Fruit fly (Drosophila melanogaster) whole organism, embryonic: ENCODE results near the gene CG13113.

Experiments
- Awh ChIP-seq: fragments of 200-800 bp; sonication (Bioruptor generic); IDR thresholded peaks from 2 replicates; pipeline ENCODE4, ENCODE4 v1.3.6; 2022; ENCODE audit warnings: missing biosample characterization, missing genetic modification characterization
- CG10654 ChIP-seq: fragments of 200-800 bp; sonication (Bioruptor generic); optimal IDR thresholded peaks from 2 replicates; lab custom pipeline; 2016; ENCODE audit warnings: missing biosample characterization, missing genetic modification characterization
- CG11696 ChIP-seq: fragments of 200-800 bp; sonication (Bioruptor generic); IDR thresholded peaks from 2 replicates; pipeline ENCODE4 v1.3.6; 2022; ENCODE audit warnings: missing biosample characterization, missing genetic modification characterization
- CG12155 ChIP-seq: fragments of 200-800 bp; sonication (Bioruptor generic); optimal IDR thresholded peaks from 3 replicates; lab custom pipeline; 2016; ENCODE audit warnings: missing biosample characterization, missing genetic modification characterization
- CG12299 ChIP-seq: fragments of 200-800 bp; sonication (Bioruptor generic); optimal IDR thresholded peaks from 2 replicates; lab custom pipeline; 2018; ENCODE audit warnings: missing biosample characterization, mild to moderate bottlenecking, missing genetic modification characterization
- CG13775 ChIP-seq: fragments of 200-800 bp; sonication (Bioruptor generic); optimal IDR thresholded peaks from 3 replicates; lab custom pipeline; 2017; ENCODE audit warnings: missing biosample characterization, mild to moderate bottlenecking, missing genetic modification characterization
- CG14014 ChIP-seq: fragments of 200-800 bp; sonication (Bioruptor generic); IDR thresholded peaks from 2 replicates; pipeline ENCODE4 v1.3.6; 2022; ENCODE audit warnings: missing biosample characterization, missing genetic modification characterization
- CG14965 ChIP-seq: fragments of 200-800 bp; sonication (Bioruptor generic); optimal IDR thresholded peaks from 2 replicates; lab custom pipeline; 2016; ENCODE audit warnings: missing biosample characterization, missing genetic modification characterization, borderline replicate concordance
- CG2202 ChIP-seq: fragments of 200-800 bp; sonication (Bioruptor generic); optimal IDR thresholded peaks from 2 replicates; lab custom pipeline; 2018; ENCODE audit warnings: missing biosample characterization, mild to moderate bottlenecking, missing genetic modification characterization
- CG3163 ChIP-seq: fragments of 200-800 bp; sonication (Bioruptor generic); optimal IDR thresholded peaks from 3 replicates; lab custom pipeline; 2016; ENCODE audit warnings: missing biosample characterization, missing genetic modification characterization
- CG3407 ChIP-seq: fragments of 200-800 bp; sonication (Bioruptor generic); optimal IDR thresholded peaks from 2 replicates; lab custom pipeline; 2018; ENCODE audit warnings: missing biosample characterization, mild to moderate bottlenecking, missing genetic modification characterization
- CG3726 ChIP-seq: fragments of 200-800 bp; sonication (Bioruptor generic); IDR thresholded peaks from 3 replicates; pipeline ENCODE4, ENCODE4 v1.3.6; 2022; ENCODE audit warnings: missing biosample characterization, missing genetic modification characterization
- CG6683 ChIP-seq: fragments of 200-800 bp; sonication (Bioruptor generic); optimal IDR thresholded peaks from 2 replicates; lab custom pipeline; 2017; ENCODE audit warnings: missing biosample characterization, mild to moderate bottlenecking, missing genetic modification characterization, missing genetic modification reagents
- CG6765 ChIP-seq: fragments of 200-800 bp; sonication (Bioruptor generic); optimal IDR thresholded peaks from 3 replicates; lab custom pipeline; 2017; ENCODE audit warnings: missing biosample characterization, mild to moderate bottlenecking, missing genetic modification characterization
- CG6791 ChIP-seq: fragments of 200-800 bp; sonication (Bioruptor generic); IDR thresholded peaks from 3 replicates; pipeline ENCODE4 v1.3.6; 2022; ENCODE audit warnings: missing biosample characterization, missing genetic modification characterization; ENCODE audit not compliant: partially characterized antibody
- CG7556 ChIP-seq: fragments of 200-800 bp; sonication (Bioruptor generic); optimal IDR thresholded peaks from 2 replicates; lab custom pipeline; 2017; ENCODE audit warnings: missing biosample characterization, mild to moderate bottlenecking, missing genetic modification characterization
- CG7987 ChIP-seq: fragments of 200-800 bp; sonication (Bioruptor generic); optimal IDR thresholded peaks from 2 replicates; lab custom pipeline; 2018; ENCODE audit warnings: missing biosample characterization, mild to moderate bottlenecking, missing genetic modification characterization, moderate library complexity
- CG9797 ChIP-seq: fragments of 200-800 bp; sonication (Bioruptor generic); optimal IDR thresholded peaks from 3 replicates; lab custom pipeline; 2018; ENCODE audit warnings: missing biosample characterization, mild to moderate bottlenecking, missing genetic modification characterization
- CG9817 ChIP-seq: fragments of 200-800 bp; sonication (Bioruptor generic); optimal IDR thresholded peaks from 2 replicates; lab custom pipeline; 2018; ENCODE audit warnings: missing biosample characterization, mild to moderate bottlenecking, missing genetic modification characterization, moderate library complexity
- D19B ChIP-seq: fragments of 200-800 bp; sonication (Bioruptor generic); optimal IDR thresholded peaks from 2 replicates; lab custom pipeline; 2017; ENCODE audit warnings: missing biosample characterization, mild to moderate bottlenecking, missing genetic modification characterization
- Dad ChIP-seq: fragments of 200-800 bp; sonication (Bioruptor generic); optimal IDR thresholded peaks from 3 replicates; lab custom pipeline; 2016; ENCODE audit warnings: missing biosample characterization, missing genetic modification characterization
- Drgx ChIP-seq: fragments of 200-800 bp; sonication (Bioruptor generic); IDR thresholded peaks from 2 replicates; pipeline ENCODE4 v1.3.6; 2022; ENCODE audit warnings: missing biosample characterization, missing genetic modification characterization
- Hr39 ChIP-seq: fragments of >200 bp; optimal IDR thresholded peaks from 2 replicates; lab custom pipeline; 2017
- Med ChIP-seq: fragments of 200-800 bp; sonication (Bioruptor generic); peaks from one replicate; lab custom pipeline; 2016; ENCODE audit warnings: missing biosample characterization, missing genetic modification characterization, mild to moderate bottlenecking, inconsistent platforms, moderate library complexity
- NC2β ChIP-seq: fragments of 200-800 bp; sonication (Bioruptor generic); optimal IDR thresholded peaks from 2 replicates; lab custom pipeline; 2016; ENCODE audit warnings: missing biosample characterization, missing genetic modification characterization
- Oaz ChIP-seq: fragments of 200-800 bp; sonication (Bioruptor generic); IDR thresholded peaks from 2 replicates; pipeline ENCODE4 v1.3.6; 2022; ENCODE audit warnings: missing biosample characterization, missing genetic modification characterization
- Pdp1 ChIP-seq, 2 experiments: fragments of 200-800 bp; sonication (Bioruptor generic); optimal IDR thresholded peaks; 3 replicates each; lab custom pipeline; 2016; ENCODE audit warnings: missing biosample characterization in 2 of 2, missing genetic modification characterization in 2 of 2, mild to moderate bottlenecking in 1 of 2, moderate library complexity in 1 of 2
- Poxn ChIP-seq: fragments of 200-800 bp; sonication (Bioruptor generic); IDR thresholded peaks from 2 replicates; pipeline ENCODE4 v1.3.6; 2022; ENCODE audit warnings: missing biosample characterization, missing genetic modification characterization
- Ravus ChIP-seq: fragments of 200-800 bp; sonication (Bioruptor generic); IDR thresholded peaks from 2 replicates; pipeline ENCODE4 v1.3.6; 2022; ENCODE audit warnings: missing biosample characterization, missing genetic modification characterization
- Ssrp ChIP-seq: fragments of 200-800 bp; sonication (Bioruptor generic); optimal IDR thresholded peaks from 2 replicates; lab custom pipeline; 2018; ENCODE audit warnings: missing biosample characterization, mild to moderate bottlenecking, missing genetic modification characterization, moderate library complexity
- al ChIP-seq: fragments of 200-800 bp; sonication (Bioruptor generic); IDR thresholded peaks from 2 replicates; pipeline ENCODE4 v1.3.6; 2022; ENCODE audit warnings: missing biosample characterization, missing genetic modification characterization
- cas ChIP-seq: fragments of 200-800 bp; sonication (Bioruptor generic); IDR thresholded peaks from 2 replicates; pipeline ENCODE4 v1.3.6; 2022; ENCODE audit warnings: missing biosample characterization, missing genetic modification characterization
- caup ChIP-seq: fragments of 200-800 bp; sonication (Bioruptor generic); optimal IDR thresholded peaks from 3 replicates; lab custom pipeline; 2017; ENCODE audit warnings: missing biosample characterization, mild to moderate bottlenecking, missing genetic modification characterization, moderate library complexity; ENCODE audit not compliant: severe bottlenecking
- chif ChIP-seq, 2 experiments: fragments of 200-800 bp; sonication (Bioruptor generic); optimal IDR thresholded peaks; 3 replicates each; lab custom pipeline; 2016; ENCODE audit warnings: missing biosample characterization in 2 of 2, missing genetic modification characterization in 2 of 2
- dmrt99B ChIP-seq: fragments of 200-800 bp; sonication (Bioruptor generic); optimal IDR thresholded peaks from 2 replicates; lab custom pipeline; 2018; ENCODE audit warnings: missing biosample characterization, mild to moderate bottlenecking, missing genetic modification characterization, moderate library complexity
- en ChIP-seq: fragments of 200-800 bp; sonication (Bioruptor generic); optimal IDR thresholded peaks from 2 replicates; lab custom pipeline; 2016; ENCODE audit warnings: missing biosample characterization, missing genetic modification characterization
- fru ChIP-seq: fragments of >200 bp; optimal IDR thresholded peaks from 2 replicates; lab custom pipeline; 2017
- gt ChIP-seq: fragments of 200-800 bp; sonication (Bioruptor generic); IDR thresholded peaks from 2 replicates; pipeline ENCODE4 v1.3.6; 2022; ENCODE audit warnings: missing biosample characterization, missing genetic modification characterization
- hkb ChIP-seq, 2 experiments: fragments of 200-800 bp in 1 of 2; fragments of >200 bp in 1 of 2; sonication (Bioruptor generic) in 1 of 2; IDR thresholded peaks in 1 of 2; optimal IDR thresholded peaks in 1 of 2; 2 replicates each; pipeline versions ENCODE4 v1.3.6 to Lab custom; 2017 to 2022; ENCODE audit warnings: missing biosample characterization in 1 of 2, missing genetic modification characterization in 1 of 2
- kah ChIP-seq: fragments of 200-800 bp; sonication (Bioruptor generic); optimal IDR thresholded peaks from 2 replicates; lab custom pipeline; 2018; ENCODE audit warnings: missing biosample characterization, mild to moderate bottlenecking, missing genetic modification characterization
- kay ChIP-seq: fragments of 200-800 bp; sonication (Bioruptor generic); optimal IDR thresholded peaks from 2 replicates; lab custom pipeline; 2016; ENCODE audit warnings: missing biosample characterization, missing genetic modification characterization
- lbe ChIP-seq: fragments of 200-800 bp; sonication (Bioruptor generic); optimal IDR thresholded peaks from 2 replicates; lab custom pipeline; 2016; ENCODE audit warnings: missing biosample characterization, mild to moderate bottlenecking, missing genetic modification characterization
- org-1 ChIP-seq: fragments of 200-800 bp; sonication (Bioruptor generic); optimal IDR thresholded peaks from 2 replicates; lab custom pipeline; 2017; ENCODE audit warnings: missing biosample characterization, missing genetic modification characterization
- pb ChIP-seq: fragments of 200-800 bp; sonication (Bioruptor generic); optimal IDR thresholded peaks from 3 replicates; lab custom pipeline; 2016; ENCODE audit warnings: missing biosample characterization, missing genetic modification characterization
- pum ChIP-seq: fragments of 200-800 bp; sonication (Bioruptor generic); optimal IDR thresholded peaks from 2 replicates; lab custom pipeline; 2016; ENCODE audit warnings: missing biosample characterization, missing genetic modification characterization
- pzg ChIP-seq: fragments of 200-800 bp; sonication (Bioruptor generic); optimal IDR thresholded peaks from 3 replicates; lab custom pipeline; 2018; ENCODE audit warnings: missing biosample characterization, mild to moderate bottlenecking, missing genetic modification characterization, moderate library complexity
- ranshi ChIP-seq: fragments of 200-800 bp; sonication (Bioruptor generic); IDR thresholded peaks from 2 replicates; pipeline ENCODE4 v1.3.6; 2022; ENCODE audit warnings: missing biosample characterization, missing genetic modification characterization
- row ChIP-seq: fragments of 200-800 bp; sonication (Bioruptor generic); IDR thresholded peaks from 3 replicates; pipeline ENCODE4 v1.3.6; 2022; ENCODE audit warnings: missing biosample characterization, missing genetic modification characterization
- run ChIP-seq: fragments of 200-800 bp; sonication (Bioruptor generic); optimal IDR thresholded peaks from 3 replicates; lab custom pipeline; 2018; ENCODE audit warnings: missing biosample characterization, mild to moderate bottlenecking, missing genetic modification characterization
- sr ChIP-seq: fragments of 200-800 bp; sonication (Bioruptor generic); IDR thresholded peaks from 3 replicates; pipeline ENCODE4 v1.3.6; 2022; ENCODE audit warnings: missing biosample characterization, missing genetic modification characterization
- usp ChIP-seq: fragments of >200 bp; optimal IDR thresholded peaks from 2 replicates; lab custom pipeline; 2017; ENCODE audit warnings: missing biosample characterization, missing genetic modification characterization

Gene CG13113

dm6 chr2L:9525719-9526118 is 18.3 kb upstream of the CG13113 start (continued):
- no peak for TF ChIP-seq cas (GFP tag; lab: Robert Waterston, UW)
- TF ChIP-seq Med (GFP tag; lab: Kevin White, UChicago), result peak; percentile 97
- TF ChIP-seq Pdp1 (GFP tag; optimal IDR thresholded peaks at IDR 0.05; lab: Kevin White, UChicago), result peak; percentile 75 to 87
- peak; percentile 98 for TF ChIP-seq CG7987 (GFP tag; lab: Kevin White, UChicago)
- peak; percentile 90 for TF ChIP-seq CG6683
- TF ChIP-seq run, result peak; percentile 93
- TF ChIP-seq usp (GFP tag; lab: Kevin White, UChicago), result no peak
- peak; percentile 78 for TF ChIP-seq pum (GFP tag; lab: Kevin White, UChicago)
- TF ChIP-seq kah (GFP tag; lab: Kevin White, UChicago), result peak; percentile 75
- no peak for TF ChIP-seq hkb (optimal IDR thresholded peaks at IDR 0.05; lab: Kevin White, UChicago)
- peak; percentile 90 for TF ChIP-seq hkb (GFP tag; IDR thresholded peaks at IDR 0.05; lab: Robert Waterston, UW)
- TF ChIP-seq Oaz (GFP tag; lab: Robert Waterston, UW), result peak; percentile 43; the same call in 1 of the 2 replicates
- TF ChIP-seq CG12155, result peak; percentile 45
- peak; percentile 11; the same call in 1 of the 3 replicates for TF ChIP-seq row (GFP tag; lab: Robert Waterston, UW)
- peak; percentile 78 for TF ChIP-seq CG14965 (GFP tag; lab: Kevin White, UChicago)
- TF ChIP-seq NC2β (GFP tag; lab: Kevin White, UChicago), result peak; percentile 91
- TF ChIP-seq caup (GFP tag; lab: Kevin White, UChicago), result peak; percentile 92
- peak; percentile 63 for TF ChIP-seq dmrt99B (tag; lab: Kevin White, UChicago)
- TF ChIP-seq fru, result no peak
- peak; percentile 93 for TF ChIP-seq CG6765 (GFP tag; lab: Kevin White, UChicago)
- peak; percentile 43 for TF ChIP-seq CG9797 (GFP tag; lab: Kevin White, UChicago)
- TF ChIP-seq D19B (GFP tag; lab: Kevin White, UChicago), result peak; percentile 26
- peak; percentile 77 for TF ChIP-seq CG11696 (GFP tag; lab: Robert Waterston, UW)
- TF ChIP-seq Ravus (GFP tag; lab: Robert Waterston, UW), result no peak
- peak; percentile 80; the same call in 1 of the 2 replicates for TF ChIP-seq ranshi (GFP tag; lab: Robert Waterston, UW)
- TF ChIP-seq CG14014 (GFP tag; lab: Robert Waterston, UW), result peak; percentile 89; the same call in 1 of the 2 replicates
- no peak for TF ChIP-seq CG6791 (GFP tag; lab: Robert Waterston, UW)
- TF ChIP-seq pb, result peak; percentile 62
- peak; percentile 92 for TF ChIP-seq CG12299 (tag; lab: Kevin White, UChicago)
- TF ChIP-seq CG3163 (GFP tag; lab: Kevin White, UChicago), result peak; percentile 78
- TF ChIP-seq CG7556 (GFP tag; lab: Kevin White, UChicago), result peak; percentile 83
- TF ChIP-seq org-1 (GFP tag; lab: Kevin White, UChicago), result peak; percentile 89
- TF ChIP-seq Poxn (GFP tag; lab: Robert Waterston, UW), result no peak
- TF ChIP-seq pzg (GFP tag; lab: Kevin White, UChicago), result peak; percentile 9
- no peak for TF ChIP-seq al
- peak; percentile 35; the same call in 1 of the 2 replicates for TF ChIP-seq Drgx (GFP tag; lab: Robert Waterston, UW)
- TF ChIP-seq Ssrp (tag; lab: Kevin White, UChicago), result peak; percentile 12
- peak; percentile 59 for TF ChIP-seq CG9817
- TF ChIP-seq CG10654 (GFP tag; lab: Kevin White, UChicago), result peak; percentile 79
- TF ChIP-seq CG3407 (GFP tag; lab: Kevin White, UChicago), result peak; percentile 95
- TF ChIP-seq sr, result peak; percentile 94
- TF ChIP-seq CG13775 (GFP tag; lab: Kevin White, UChicago), result peak; percentile 53
- TF ChIP-seq Dad (GFP tag; lab: Kevin White, UChicago), result peak; percentile 81
- peak; percentile 80 for TF ChIP-seq kay (GFP tag; lab: Kevin White, UChicago)
- TF ChIP-seq chif (GFP tag; optimal IDR thresholded peaks at IDR 0.05; lab: Kevin White, UChicago), result peak; percentile 78 to 83
- peak; percentile 93 for TF ChIP-seq Awh (GFP tag; lab: Robert Waterston, UW)
- no peak for TF ChIP-seq lbe (GFP tag; lab: Kevin White, UChicago)
- peak; percentile 95 for TF ChIP-seq CG2202
- TF ChIP-seq Hr39 (lab: Kevin White, UChicago), result no peak
- no peak; the same call in 2 of the 3 replicates for TF ChIP-seq CG3726
- peak; percentile 58; the same call in 1 of the 2 replicates for TF ChIP-seq gt
- TF ChIP-seq en (GFP tag; lab: Kevin White, UChicago), result peak; percentile 83
